Fruit fly (Drosophila melanogaster): Measurements from ENCODE around the gene Tsf1.
A peak's percentile ranks its signal among the peaks of the same experiment; 100 is the strongest.

The Tsf1 gene

dm6 chrX:18386784-18387183 is at the start of gene Tsf1:
Tsf1 (plus strand) TSS chrX:18387084.
- TF ChIP-seq Myc (optimal IDR thresholded peaks at IDR 0.05) (no peak), Dfd (GFP tag; optimal IDR thresholded peaks at IDR 0.05) (no peak), fru (GFP tag; optimal IDR thresholded peaks at IDR 0.05) (no peak)

- TF ChIP-seq dmrt93B (GFP tag; optimal IDR thresholded peaks at IDR 0.05) (no peak), psq (GFP tag; optimal IDR thresholded peaks at IDR 0.05) (no peak)
Measured at dm6 chrX:18341014-18341413, 45.9 kb upstream of the Tsf1 start.

dm6 chrX:18347641-18348040 is 39.2 kb upstream of the Tsf1 start:
- no peak for TF ChIP-seq Dfd (GFP tag; optimal IDR thresholded peaks at IDR 0.05)
- TF ChIP-seq psq (GFP tag; optimal IDR thresholded peaks at IDR 0.05) = no peak
- TF ChIP-seq OdsH (GFP tag; optimal IDR thresholded peaks at IDR 0.05) = no peak

dm6 chrX:18350609-18351008 is 36.3 kb upstream of the Tsf1 start:
- TF ChIP-seq rgr (GFP tag; optimal IDR thresholded peaks at IDR 0.05) (no peak), foxo (GFP tag; optimal IDR thresholded peaks at IDR 0.05) (no peak), Dfd (GFP tag; optimal IDR thresholded peaks at IDR 0.05) (peak; percentile 92), Mio (GFP tag; optimal IDR thresholded peaks at IDR 0.05) (no peak), sv (GFP tag; optimal IDR thresholded peaks at IDR 0.05) (no peak), tai (GFP tag; optimal IDR thresholded peaks at IDR 0.05) (no peak)

- TF ChIP-seq Hr83 (GFP tag; optimal IDR thresholded peaks at IDR 0.05; ENCODE audit: poor library complexity, severe bottlenecking) (no peak), dmrt93B (GFP tag; optimal IDR thresholded peaks at IDR 0.05) (no peak), woc (GFP tag; optimal IDR thresholded peaks at IDR 0.05) (no peak), brk (GFP tag; optimal IDR thresholded peaks at IDR 0.05) (no peak), sv (GFP tag; optimal IDR thresholded peaks at IDR 0.05) (no peak), CrebA (GFP tag; optimal IDR thresholded peaks at IDR 0.05; ENCODE audit: borderline replicate concordance) (no peak), Jra (GFP tag; optimal IDR thresholded peaks at IDR 0.05) (no peak), jim (GFP tag; optimal IDR thresholded peaks at IDR 0.05) (no peak), h (GFP tag; optimal IDR thresholded peaks at IDR 0.05) (no peak), Dfd (GFP tag; optimal IDR thresholded peaks at IDR 0.05) (no peak), ey (GFP tag; optimal IDR thresholded peaks at IDR 0.05) (no peak), sage (GFP tag; optimal IDR thresholded peaks at IDR 0.05) (no peak), lola (GFP tag; optimal IDR thresholded peaks at IDR 0.05) (no peak), pan (optimal IDR thresholded peaks at IDR 0.05) (no peak), Hr78 (GFP tag; optimal IDR thresholded peaks at IDR 0.05) (no peak)
Measured at dm6 chrX:18356141-18356600, 30.7 kb upstream of the Tsf1 start, which contains the start of gene kairos. kairos (minus strand) TSS chrX:18356191.

- TF ChIP-seq sage (GFP tag; optimal IDR thresholded peaks at IDR 0.05) (no peak), psq (GFP tag; optimal IDR thresholded peaks at IDR 0.05) (peak; percentile 27)
Measured at dm6 chrX:18357756-18358182, 29.1 kb upstream of the Tsf1 start.

dm6 chrX:18358352-18358931 is 28.4 kb upstream of the Tsf1 start, which contains the start of gene CG6106:
CG6106 (plus strand) TSS chrX:18358881.
- TF ChIP-seq usp (GFP tag; optimal IDR thresholded peaks at IDR 0.05) = no peak
- no peak for TF ChIP-seq Myc (optimal IDR thresholded peaks at IDR 0.05)
- TF ChIP-seq Rel (GFP tag; optimal IDR thresholded peaks at IDR 0.05) = no peak
- no peak for TF ChIP-seq Rel (tag; optimal IDR thresholded peaks at IDR 0.05)

- TF ChIP-seq Hr83 (GFP tag; optimal IDR thresholded peaks at IDR 0.05; ENCODE audit: poor library complexity, severe bottlenecking) (no peak), Hr78 (GFP tag; optimal IDR thresholded peaks at IDR 0.05) (no peak), GATAd (GFP tag; optimal IDR thresholded peaks at IDR 0.05) (no peak), fru (GFP tag; optimal IDR thresholded peaks at IDR 0.05) (no peak), CG9705 (GFP tag; optimal IDR thresholded peaks at IDR 0.05) (no peak), ey (GFP tag; optimal IDR thresholded peaks at IDR 0.05) (no peak)
Measured at dm6 chrX:18363423-18363822, 23.5 kb upstream of the Tsf1 start.

Data from whole organism, wandering third instar larva.